Worm (Caenorhabditis elegans) whole organism, L4/young adult: ENCODE data around the gene Y39A1A.20.

Source experiments
- W03F9.2 ChIP-seq: fragments of 150-350 bp; optimal IDR thresholded peaks from 2 replicates; lab custom pipeline; 2014; ENCODE audit warnings: missing biosample characterization, missing genetic modification characterization
- him-1 ChIP-seq: sonication (generic microtip); optimal IDR thresholded peaks from 2 replicates; lab custom pipeline; 2016; ENCODE audit warnings: missing genotype, missing genetic modification reagents, missing genetic modification characterization, missing compliant biosample characterization

DNA sequence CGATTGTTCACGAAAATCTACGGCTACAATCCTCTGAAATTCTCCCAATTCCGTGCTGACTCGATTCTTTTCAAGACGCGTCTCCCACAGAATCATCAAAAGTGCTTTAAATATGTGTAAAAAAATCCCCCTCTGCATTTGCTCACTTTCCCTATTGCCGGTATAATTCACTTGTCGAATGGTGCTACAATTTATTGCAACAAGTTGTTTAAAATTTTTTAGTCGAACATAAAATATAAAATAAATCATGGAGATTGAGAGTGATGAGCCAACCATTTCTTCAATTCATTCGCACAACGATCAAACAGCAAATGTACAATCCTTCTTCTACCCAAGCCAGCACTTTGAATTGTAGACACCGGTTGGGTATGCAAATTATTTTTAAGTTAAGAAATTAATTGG lies 46.0 kb upstream of the Y39A1A.20 start:
- TF ChIP-seq him-1 (tag; lab: Kevin White, UChicago) (no peak), W03F9.2 (no peak)
